Fruit fly (Drosophila melanogaster) whole organism, embryonic: ENCODE measurements around the gene CG34409.

Experiments
- CG13287 ChIP-seq: fragments of 200-800 bp; sonication (Bioruptor generic); IDR thresholded peaks from 2 replicates; pipeline ENCODE4 v1.3.6; 2022; ENCODE audit warnings: missing biosample characterization, missing genetic modification characterization; ENCODE audit not compliant: partially characterized antibody
- CG18011 ChIP-seq: fragments of 200-800 bp; sonication (Bioruptor generic); optimal IDR thresholded peaks from 2 replicates; lab custom pipeline; 2017; ENCODE audit warnings: missing biosample characterization, missing genetic modification characterization, mild to moderate bottlenecking, moderate library complexity, missing genotype
- CG7271 ChIP-seq: fragments of 200-800 bp; sonication (Bioruptor generic); optimal IDR thresholded peaks from 2 replicates; lab custom pipeline; 2018; ENCODE audit warnings: missing biosample characterization, mild to moderate bottlenecking, missing genetic modification characterization, moderate library complexity

- TF ChIP-seq CG18011 (GFP tag; lab: Kevin White, UChicago) (no peak), CG13287 (GFP tag; lab: Robert Waterston, UW) (no peak), CG7271 (tag; lab: Kevin White, UChicago) (no peak)
Measured at dm6 chr3R:9704183-9705007, 41.8 kb downstream of the CG34409 start.
